Worm (Caenorhabditis elegans): ENCODE measurements around the gene F45E6.1.
A peak's percentile ranks its signal among the peaks of the same experiment; 100 is the strongest.

F45E6.1 gene

DNA sequence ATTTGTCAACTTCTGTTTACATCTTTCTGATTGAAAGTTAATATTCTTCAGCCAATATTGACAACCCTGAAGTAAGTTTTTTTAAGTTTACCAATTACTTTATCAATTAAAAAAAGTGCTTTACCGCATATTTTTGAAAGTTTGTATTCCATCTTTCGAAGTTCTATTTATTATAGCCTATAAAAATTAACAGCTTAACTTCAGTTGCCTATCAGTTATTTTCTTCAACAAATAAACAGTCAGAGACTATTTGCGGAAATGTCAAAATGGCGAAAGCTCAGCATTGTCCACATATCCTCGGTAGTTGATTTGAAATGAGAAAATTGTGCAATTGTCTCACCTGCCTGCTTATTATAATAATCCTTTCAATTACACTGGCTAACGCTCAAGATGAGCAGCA lies 13.7 kb downstream of the F45E6.1 start, which contains the start of gene T18D3.5:
Gene T18D3.5 (plus strand): TSS at position 301 of the 400 bp plus-strand sequence.
- no peak for TF ChIP-seq unc-62 (GFP tag; optimal IDR thresholded peaks at IDR 0.05)
- TF ChIP-seq nhr-12 (tag; optimal IDR thresholded peaks at IDR 0.05): no peak
- no peak for TF ChIP-seq drap-1 (GFP tag; optimal IDR thresholded peaks at IDR 0.05)
- no peak for TF ChIP-seq M03D4.4 (tag; optimal IDR thresholded peaks at IDR 0.05)
- TF ChIP-seq pha-4 (tag; optimal IDR thresholded peaks at IDR 0.05): no peak
- no peak for TF ChIP-seq nhr-237 (tag; optimal IDR thresholded peaks at IDR 0.05)
- TF ChIP-seq unc-39 (tag; optimal IDR thresholded peaks at IDR 0.05): no peak
- TF ChIP-seq mab-5 (tag; optimal IDR thresholded peaks at IDR 0.05): no peak

DNA sequence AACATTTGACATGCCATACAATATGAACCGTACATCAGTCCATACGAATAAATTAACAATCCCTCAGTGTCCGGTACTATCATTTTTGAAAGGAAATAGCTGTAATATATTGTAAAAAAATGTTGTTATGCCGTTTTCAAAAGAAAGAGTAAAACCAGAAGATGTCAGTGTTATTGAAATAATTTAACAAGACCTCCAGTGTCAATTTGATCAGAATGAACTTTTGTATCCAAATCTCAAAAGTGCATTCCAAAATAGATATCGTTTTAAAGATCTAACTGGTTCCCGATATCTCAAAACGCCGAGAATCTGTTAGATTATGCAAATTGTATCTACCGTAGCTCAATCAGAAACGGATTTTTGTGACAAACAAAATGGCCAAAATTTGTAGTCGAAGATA lies 15.7 kb downstream of the F45E6.1 start, which contains the start of gene odr-7:
Gene odr-7 (minus strand): TSS at position 101 of the 400 bp plus-strand sequence.
- no peak for TF ChIP-seq pha-4 (tag; optimal IDR thresholded peaks at IDR 0.05)
- no peak for TF ChIP-seq sptf-1 (tag; optimal IDR thresholded peaks at IDR 0.05)
- no peak for TF ChIP-seq flh-1 (GFP tag; optimal IDR thresholded peaks at IDR 0.05)
- TF ChIP-seq ztf-11 (tag; optimal IDR thresholded peaks at IDR 0.05): no peak
- TF ChIP-seq lin-32 (GFP tag; optimal IDR thresholded peaks at IDR 0.05): no peak
- no peak for TF ChIP-seq sem-2 (GFP tag; optimal IDR thresholded peaks at IDR 0.05)
- no peak for TF ChIP-seq ceh-39 (tag; optimal IDR thresholded peaks at IDR 0.05)
- TF ChIP-seq nhr-12 (tag; optimal IDR thresholded peaks at IDR 0.05): no peak
- no peak for TF ChIP-seq nhr-28 (tag; optimal IDR thresholded peaks at IDR 0.05)
- TF ChIP-seq lsy-2 (tag; optimal IDR thresholded peaks at IDR 0.05): no peak
- no peak for TF ChIP-seq lin-13 (tag; optimal IDR thresholded peaks at IDR 0.05)
- TF ChIP-seq hlh-1 (tag; optimal IDR thresholded peaks at IDR 0.05): no peak
- TF ChIP-seq elt-1 (tag; optimal IDR thresholded peaks at IDR 0.05; ENCODE audit: borderline replicate concordance, insufficient read depth): no peak
- no peak for TF ChIP-seq blmp-1 (tag; optimal IDR thresholded peaks at IDR 0.05)
- TF ChIP-seq ham-2 (GFP tag; optimal IDR thresholded peaks at IDR 0.05): no peak
- no peak for TF ChIP-seq mab-5 (tag; optimal IDR thresholded peaks at IDR 0.05)
- no peak for TF ChIP-seq tbx-8 (GFP tag; optimal IDR thresholded peaks at IDR 0.05)
- no peak for TF ChIP-seq unc-120 (tag; optimal IDR thresholded peaks at IDR 0.05; ENCODE audit: poor library complexity, severe bottlenecking)
- no peak for TF ChIP-seq snpc-4 (tag; optimal IDR thresholded peaks at IDR 0.05)

ce11 chrX:12458021-12458420 lies 19.2 kb downstream of the F45E6.1 start:
- TF ChIP-seq blmp-1 (tag; optimal IDR thresholded peaks at IDR 0.05) (no peak), pha-4 (tag; optimal IDR thresholded peaks at IDR 0.05) (no peak), lin-32 (GFP tag; optimal IDR thresholded peaks at IDR 0.05) (peak; percentile 77), nhr-76 (tag; optimal IDR thresholded peaks at IDR 0.05) (no peak), flh-1 (GFP tag; optimal IDR thresholded peaks at IDR 0.05) (no peak), mls-2 (tag; optimal IDR thresholded peaks at IDR 0.05) (peak; percentile 80), lsy-2 (tag; optimal IDR thresholded peaks at IDR 0.05) (no peak), drap-1 (GFP tag; optimal IDR thresholded peaks at IDR 0.05) (peak; percentile 83), ztf-11 (tag; optimal IDR thresholded peaks at IDR 0.05) (no peak), hlh-1 (tag; optimal IDR thresholded peaks at IDR 0.05) (peak; percentile 53), tbx-8 (GFP tag; optimal IDR thresholded peaks at IDR 0.05) (peak; percentile 38), lin-13 (tag; optimal IDR thresholded peaks at IDR 0.05) (peak; percentile 10), ceh-83 (GFP tag; optimal IDR thresholded peaks at IDR 0.05) (peak; percentile 77), nhr-2 (tag; optimal IDR thresholded peaks at IDR 0.05) (no peak), ham-2 (GFP tag; optimal IDR thresholded peaks at IDR 0.05) (peak; percentile 80), sem-2 (GFP tag; optimal IDR thresholded peaks at IDR 0.05) (peak; percentile 74), M03D4.4 (tag; optimal IDR thresholded peaks at IDR 0.05) (peak; percentile 82), unc-120 (tag; optimal IDR thresholded peaks at IDR 0.05; ENCODE audit: poor library complexity, severe bottlenecking) (peak; percentile 60), cnd-1 (tag; optimal IDR thresholded peaks at IDR 0.05) (peak; percentile 76), nhr-28 (tag; optimal IDR thresholded peaks at IDR 0.05) (no peak), snpc-4 (tag; optimal IDR thresholded peaks at IDR 0.05) (no peak), nhr-12 (tag; optimal IDR thresholded peaks at IDR 0.05) (no peak), ceh-39 (tag; optimal IDR thresholded peaks at IDR 0.05) (no peak), zip-8 (tag; optimal IDR thresholded peaks at IDR 0.05) (no peak), unc-62 (GFP tag; optimal IDR thresholded peaks at IDR 0.05) (peak; percentile 47), ceh-43 (GFP tag; optimal IDR thresholded peaks at IDR 0.05) (peak; percentile 35), elt-3 (tag; optimal IDR thresholded peaks at IDR 0.05) (no peak), mep-1 (tag; optimal IDR thresholded peaks at IDR 0.05) (peak; percentile 28), ces-1 (GFP tag; optimal IDR thresholded peaks at IDR 0.05) (no peak), sptf-1 (tag; optimal IDR thresholded peaks at IDR 0.05) (peak; percentile 73), nhr-237 (tag; optimal IDR thresholded peaks at IDR 0.05) (peak; percentile 30), mab-5 (tag; optimal IDR thresholded peaks at IDR 0.05) (no peak), unc-39 (tag; optimal IDR thresholded peaks at IDR 0.05) (no peak), bed-3 (GFP tag; optimal IDR thresholded peaks at IDR 0.05) (peak; percentile 53), elt-1 (tag; optimal IDR thresholded peaks at IDR 0.05; ENCODE audit: borderline replicate concordance, insufficient read depth) (no peak)

Data from whole organism, mixed stage, embryonic.